Fruit fly (Drosophila melanogaster) whole organism, embryonic: Measurements from ENCODE around the gene Uro.

Experiments used
- Adf1 ChIP-seq: fragments of 200-800 bp; sonication (Bioruptor generic); IDR thresholded peaks from 2 replicates; pipeline ENCODE4 v1.3.6; 2022; ENCODE audit warnings: missing biosample characterization, missing genetic modification characterization
- CG10147 ChIP-seq: fragments of 200-800 bp; sonication (Bioruptor generic); optimal IDR thresholded peaks from 2 replicates; lab custom pipeline; 2019; ENCODE audit warnings: missing biosample characterization, mild to moderate bottlenecking, missing genetic modification characterization, moderate library complexity
- CG10209 ChIP-seq: fragments of 200-800 bp; sonication (Bioruptor generic); optimal IDR thresholded peaks from 3 replicates; lab custom pipeline; 2017; ENCODE audit warnings: missing biosample characterization, mild to moderate bottlenecking, missing genetic modification characterization, missing genetic modification reagents
- CG10462 ChIP-seq: fragments of 200-800 bp; sonication (Bioruptor generic); optimal IDR thresholded peaks from 2 replicates; lab custom pipeline; 2016; ENCODE audit warnings: missing biosample characterization, missing genetic modification characterization
- CG10959 ChIP-seq: fragments of 200-800 bp; sonication (Bioruptor generic); IDR thresholded peaks from 2 replicates; pipeline ENCODE4 v1.3.6; 2022; ENCODE audit warnings: missing biosample characterization, missing genetic modification characterization
- CG12659 ChIP-seq: fragments of 200-800 bp; sonication (Bioruptor generic); optimal IDR thresholded peaks from 3 replicates; lab custom pipeline; 2017; ENCODE audit warnings: mild to moderate bottlenecking, missing biosample characterization, missing genetic modification reagents, missing genetic modification characterization
- CG15269 ChIP-seq: fragments of 200-800 bp; sonication (Bioruptor generic); optimal IDR thresholded peaks from 2 replicates; lab custom pipeline; 2018; ENCODE audit warnings: missing biosample characterization, mild to moderate bottlenecking, missing genetic modification characterization, moderate library complexity
- CG15696 ChIP-seq: fragments of 200-800 bp; sonication (Bioruptor generic); optimal IDR thresholded peaks from 2 replicates; lab custom pipeline; 2019; ENCODE audit warnings: missing biosample characterization, mild to moderate bottlenecking, missing genetic modification characterization, moderate library complexity
- CG17359 ChIP-seq: fragments of 200-800 bp; sonication (Bioruptor generic); optimal IDR thresholded peaks from 3 replicates; lab custom pipeline; 2018; ENCODE audit warnings: missing biosample characterization, mild to moderate bottlenecking, missing genetic modification characterization, moderate library complexity
- CG18262 ChIP-seq: fragments of 200-800 bp; optimal IDR thresholded peaks from 3 replicates; lab custom pipeline; 2019; ENCODE audit warnings: missing biosample characterization, mild to moderate bottlenecking, missing genetic modification characterization, moderate library complexity
- CG3407 ChIP-seq: fragments of 200-800 bp; sonication (Bioruptor generic); optimal IDR thresholded peaks from 2 replicates; lab custom pipeline; 2018; ENCODE audit warnings: missing biosample characterization, mild to moderate bottlenecking, missing genetic modification characterization
- CG4404 ChIP-seq: fragments of 200-800 bp; sonication (Bioruptor generic); IDR thresholded peaks from 2 replicates; pipeline ENCODE4 v1.3.6; 2022; ENCODE audit warnings: missing biosample characterization, missing genetic modification characterization
- CG5953 ChIP-seq: fragments of 200-800 bp; sonication (Bioruptor generic); IDR thresholded peaks from 2 replicates; pipeline ENCODE4 v1.3.6; 2022; ENCODE audit warnings: missing biosample characterization, missing genetic modification characterization
- CG7745 ChIP-seq: fragments of 200-800 bp; sonication (Bioruptor generic); optimal IDR thresholded peaks from 2 replicates; lab custom pipeline; 2018; ENCODE audit warnings: missing biosample characterization, mild to moderate bottlenecking, missing genetic modification characterization, moderate library complexity
- CG7839 ChIP-seq: fragments of 200-800 bp; sonication (Bioruptor generic); optimal IDR thresholded peaks from 3 replicates; lab custom pipeline; 2018; ENCODE audit warnings: missing biosample characterization, mild to moderate bottlenecking, missing genetic modification characterization, moderate library complexity
- CG8478 ChIP-seq: fragments of >200 bp; optimal IDR thresholded peaks from 2 replicates; lab custom pipeline; 2018
- CG9932 ChIP-seq: fragments of 200-800 bp; sonication (Bioruptor generic); IDR thresholded peaks from 2 replicates; pipeline ENCODE4 v1.3.6; 2022; ENCODE audit warnings: missing biosample characterization, missing genetic modification characterization
- Hmr ChIP-seq: fragments of 200-800 bp; sonication (Bioruptor generic); optimal IDR thresholded peaks from 3 replicates; lab custom pipeline; 2017; ENCODE audit warnings: mild to moderate bottlenecking, missing biosample characterization, missing genetic modification reagents, missing genetic modification characterization
- Hr39 ChIP-seq: fragments of >200 bp; optimal IDR thresholded peaks from 2 replicates; lab custom pipeline; 2017
- Kr ChIP-seq: fragments of 200-800 bp; sonication (Bioruptor generic); optimal IDR thresholded peaks from 2 replicates; lab custom pipeline; 2017; ENCODE audit warnings: missing biosample characterization, mild to moderate bottlenecking, missing genetic modification characterization
- Med ChIP-seq: fragments of 200-800 bp; sonication (Bioruptor generic); peaks from one replicate; lab custom pipeline; 2016; ENCODE audit warnings: missing biosample characterization, missing genetic modification characterization, mild to moderate bottlenecking, inconsistent platforms, moderate library complexity
- Ptx1 ChIP-seq: fragments of 200-800 bp; sonication (Bioruptor generic); IDR thresholded peaks from 2 replicates; pipeline ENCODE4 v1.3.6; 2022; ENCODE audit warnings: missing biosample characterization, missing genetic modification characterization
- Ravus ChIP-seq: fragments of 200-800 bp; sonication (Bioruptor generic); IDR thresholded peaks from 2 replicates; pipeline ENCODE4 v1.3.6; 2022; ENCODE audit warnings: missing biosample characterization, missing genetic modification characterization
- Rx ChIP-seq: fragments of 200-800 bp; sonication (Bioruptor generic); IDR thresholded peaks from 2 replicates; pipeline ENCODE4 v1.3.6; 2022; ENCODE audit warnings: missing biosample characterization, missing genetic modification characterization
- ab ChIP-seq: fragments of 200-800 bp; sonication (Bioruptor generic); optimal IDR thresholded peaks from 2 replicates; lab custom pipeline; 2016; ENCODE audit warnings: missing biosample characterization, missing genetic modification characterization
- ash1 ChIP-seq: fragments of 200-800 bp; sonication (Bioruptor generic); optimal IDR thresholded peaks from 2 replicates; lab custom pipeline; 2018; ENCODE audit warnings: missing biosample characterization, mild to moderate bottlenecking, missing genetic modification characterization
- bbx ChIP-seq: fragments of 200-800 bp; sonication (Bioruptor generic); IDR thresholded peaks from 2 replicates; pipeline ENCODE4 v1.3.6; 2022; ENCODE audit warnings: missing biosample characterization, missing genetic modification characterization; ENCODE audit not compliant: partially characterized antibody
- bcd ChIP-seq: fragments of 200-800 bp; sonication (Bioruptor generic); optimal IDR thresholded peaks from 2 replicates; lab custom pipeline; 2017; ENCODE audit warnings: missing biosample characterization, mild to moderate bottlenecking, missing genetic modification characterization
- chm ChIP-seq: fragments of 200-800 bp; sonication (Bioruptor generic); IDR thresholded peaks from 2 replicates; pipeline ENCODE4 v1.3.6; 2022; ENCODE audit warnings: missing biosample characterization, missing genetic modification characterization
- chn ChIP-seq: fragments of 200-800 bp; sonication (Bioruptor generic); optimal IDR thresholded peaks from 2 replicates; lab custom pipeline; 2016; ENCODE audit warnings: missing biosample characterization, missing genetic modification characterization
- crc ChIP-seq: fragments of 200-800 bp; sonication (Bioruptor generic); optimal IDR thresholded peaks from 2 replicates; lab custom pipeline; 2016; ENCODE audit warnings: missing biosample characterization, missing genetic modification characterization
- da ChIP-seq: fragments of 200-800 bp; sonication (Bioruptor generic); optimal IDR thresholded peaks from 2 replicates; lab custom pipeline; 2016; ENCODE audit warnings: missing biosample characterization, missing genetic modification characterization
- eve ChIP-seq, 2 experiments: fragments of >200 bp; optimal IDR thresholded peaks; 2 replicates each; lab custom pipeline; 2017; ENCODE audit warnings: missing biosample characterization in 2 of 2, missing genetic modification characterization in 2 of 2
- eyg ChIP-seq: fragments of 200-800 bp; sonication (Bioruptor generic); optimal IDR thresholded peaks from 3 replicates; lab custom pipeline; 2016; ENCODE audit warnings: missing biosample characterization, missing genetic modification characterization
- her ChIP-seq: fragments of 200-800 bp; sonication (Bioruptor generic); optimal IDR thresholded peaks from 2 replicates; lab custom pipeline; 2016; ENCODE audit warnings: missing biosample characterization, missing genetic modification characterization
- hkb ChIP-seq, 2 experiments: fragments of 200-800 bp in 1 of 2; fragments of >200 bp in 1 of 2; sonication (Bioruptor generic) in 1 of 2; IDR thresholded peaks in 1 of 2; optimal IDR thresholded peaks in 1 of 2; 2 replicates each; pipeline versions ENCODE4 v1.3.6 to Lab custom; 2017 to 2022; ENCODE audit warnings: missing biosample characterization in 1 of 2, missing genetic modification characterization in 1 of 2
- lov ChIP-seq, 2 experiments: fragments of 200-800 bp in 1 of 2; fragments of >200 bp in 1 of 2; sonication (Bioruptor generic) in 1 of 2; IDR thresholded peaks in 1 of 2; optimal IDR thresholded peaks in 1 of 2; 2 replicates in 1 of 2; 3 replicates in 1 of 2; pipeline versions ENCODE4 v1.3.6 to Lab custom; 2017 to 2022; ENCODE audit warnings: missing biosample characterization in 1 of 2, missing genetic modification characterization in 1 of 2
- nom ChIP-seq: fragments of 200-800 bp; sonication (Bioruptor generic); optimal IDR thresholded peaks from 2 replicates; lab custom pipeline; 2017; ENCODE audit warnings: missing biosample characterization, missing genetic modification characterization, mild to moderate bottlenecking, moderate library complexity, missing genetic modification reagents
- onecut ChIP-seq: fragments of 200-800 bp; sonication (Bioruptor generic); IDR thresholded peaks from 2 replicates; pipeline ENCODE4 v1.3.6; 2022; ENCODE audit warnings: missing biosample characterization, missing genetic modification characterization
- repo ChIP-seq: fragments of 200-800 bp; sonication (Bioruptor generic); optimal IDR thresholded peaks from 2 replicates; lab custom pipeline; 2016; ENCODE audit warnings: missing biosample characterization, missing genetic modification characterization
- ro ChIP-seq: fragments of 200-800 bp; sonication (Bioruptor generic); IDR thresholded peaks from 2 replicates; pipeline ENCODE4 v1.3.6; 2022; ENCODE audit warnings: missing biosample characterization, missing genetic modification characterization
- seq ChIP-seq: fragments of 200-800 bp; sonication (Bioruptor generic); IDR thresholded peaks from 2 replicates; pipeline ENCODE4 v1.3.6; 2022; ENCODE audit warnings: missing biosample characterization, missing genetic modification characterization
- sima ChIP-seq: fragments of 200-800 bp; sonication (Bioruptor generic); optimal IDR thresholded peaks from 2 replicates; lab custom pipeline; 2016; ENCODE audit warnings: missing biosample characterization, missing genetic modification characterization
- sr ChIP-seq: fragments of 200-800 bp; sonication (Bioruptor generic); IDR thresholded peaks from 3 replicates; pipeline ENCODE4 v1.3.6; 2022; ENCODE audit warnings: missing biosample characterization, missing genetic modification characterization
- sug ChIP-seq: fragments of 200-800 bp; optimal IDR thresholded peaks from 2 replicates; lab custom pipeline; 2019; ENCODE audit warnings: missing biosample characterization, mild to moderate bottlenecking, missing genetic modification characterization, moderate library complexity
- tna ChIP-seq: fragments of 200-800 bp; sonication (Bioruptor generic); IDR thresholded peaks from 2 replicates; pipeline ENCODE4 v1.3.6; 2022; ENCODE audit warnings: missing biosample characterization, missing genetic modification characterization; ENCODE audit not compliant: partially characterized antibody
- wdn ChIP-seq: fragments of 200-800 bp; sonication (Bioruptor generic); IDR thresholded peaks from 2 replicates; pipeline ENCODE4 v1.3.6; 2022; ENCODE audit warnings: missing biosample characterization, missing genetic modification characterization
- z ChIP-seq: fragments of 200-800 bp; sonication (Bioruptor generic); IDR thresholded peaks from 3 replicates; pipeline ENCODE4 v1.3.6; 2022; ENCODE audit warnings: missing biosample characterization, missing genetic modification characterization
- zfh1 ChIP-seq: fragments of 200-800 bp; sonication (Bioruptor generic); IDR thresholded peaks from 3 replicates; pipeline ENCODE4 v1.3.6; 2022; ENCODE audit warnings: missing biosample characterization, missing genetic modification characterization
- zfh2 ChIP-seq: fragments of 200-800 bp; sonication (Bioruptor generic); optimal IDR thresholded peaks from 2 replicates; lab custom pipeline; 2016; ENCODE audit warnings: missing biosample characterization, missing genetic modification characterization

The Uro gene

DNA sequence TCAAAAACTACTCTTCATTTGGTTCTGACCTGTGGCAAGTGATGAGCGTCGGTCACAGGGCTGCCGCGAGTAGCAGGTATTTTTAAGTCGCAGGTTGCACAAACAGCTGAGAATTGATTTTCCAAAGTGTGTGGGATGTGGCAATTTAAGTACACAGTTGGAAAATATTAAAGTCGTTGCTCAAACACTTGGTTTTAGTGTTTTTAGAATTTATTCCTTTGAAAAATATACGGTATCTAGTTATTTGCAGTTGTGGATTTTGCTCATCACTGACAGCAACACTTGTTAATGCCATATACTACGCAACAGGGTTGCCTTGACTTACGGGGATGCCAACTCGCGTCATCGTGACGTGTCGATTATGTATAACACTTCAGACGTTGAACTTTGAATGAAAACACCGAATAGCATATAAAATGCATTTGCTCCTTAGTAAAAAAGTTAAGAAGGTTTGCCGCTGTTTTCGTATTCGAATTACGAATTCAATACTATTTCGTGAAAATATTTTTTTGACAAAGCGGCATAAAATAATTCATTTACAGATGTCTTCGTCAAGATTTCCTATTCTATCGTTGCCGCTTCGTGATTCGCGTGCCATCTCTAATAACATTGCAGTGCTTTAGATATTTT is 20.0 kb downstream of the Uro start, which contains the start of the genes Herp and r2d2 (continued):
- peak; percentile 21 for TF ChIP-seq CG7745 (tag; lab: Kevin White, UChicago)
- peak; percentile 91 for TF ChIP-seq bcd
- TF ChIP-seq Hmr (GFP tag; lab: Kevin White, UChicago): peak; percentile 93
- TF ChIP-seq zfh2: peak; percentile 97
- TF ChIP-seq CG5953: peak; percentile 51; the same call in 1 of the 2 replicates
- peak; percentile 64 for TF ChIP-seq Adf1 (GFP tag; lab: Robert Waterston, UW)
- TF ChIP-seq z (GFP tag; lab: Robert Waterston, UW): no peak
- TF ChIP-seq Ravus (GFP tag; lab: Robert Waterston, UW): peak; percentile 63
- TF ChIP-seq da: peak; percentile 83
- no peak for TF ChIP-seq CG8478 (lab: Kevin White, UChicago)
- TF ChIP-seq CG10462 (GFP tag; lab: Kevin White, UChicago): peak; percentile 60
- TF ChIP-seq CG10147 (GFP tag; lab: Kevin White, UChicago): peak; percentile 86
- peak; percentile 95 for TF ChIP-seq CG9932
- peak; percentile 45 for TF ChIP-seq sima (GFP tag; lab: Kevin White, UChicago)
- no peak for TF ChIP-seq lov (optimal IDR thresholded peaks at IDR 0.05; lab: Kevin White, UChicago)
- no peak for TF ChIP-seq lov (GFP tag; IDR thresholded peaks at IDR 0.05; lab: Robert Waterston, UW)
- peak; percentile 55 for TF ChIP-seq ash1 (GFP tag; lab: Kevin White, UChicago)
- no peak; the same call in 1 of the 2 replicates for TF ChIP-seq tna (GFP tag; lab: Robert Waterston, UW)
- peak; percentile 44; the same call in 1 of the 3 replicates for TF ChIP-seq sr (GFP tag; lab: Robert Waterston, UW)
- peak; percentile 63 for TF ChIP-seq bbx (GFP tag; lab: Robert Waterston, UW)
- TF ChIP-seq CG15269: peak; percentile 90
- TF ChIP-seq sug (tag; lab: Kevin White, UChicago): peak; percentile 95
- peak; percentile 78 for TF ChIP-seq Rx (GFP tag; lab: Robert Waterston, UW)
- peak; percentile 88 for TF ChIP-seq CG10209 (GFP tag; lab: Kevin White, UChicago)
- peak; percentile 88 for TF ChIP-seq CG18262 (tag; lab: Kevin White, UChicago)
- TF ChIP-seq crc (GFP tag; lab: Kevin White, UChicago): peak; percentile 89
- TF ChIP-seq CG7839 (tag; lab: Kevin White, UChicago): peak; percentile 91
- peak; percentile 99 for TF ChIP-seq Med
- peak; percentile 90 for TF ChIP-seq CG4404 (GFP tag; lab: Robert Waterston, UW)
- peak in 1 of 2 experiments; percentile 88 for TF ChIP-seq eve (GFP tag; optimal IDR thresholded peaks at IDR 0.05; lab: Kevin White, UChicago)
- peak; percentile 85 for TF ChIP-seq eyg (GFP tag; lab: Kevin White, UChicago)
- no peak for TF ChIP-seq Hr39 (lab: Kevin White, UChicago)
- peak; percentile 91 for TF ChIP-seq CG15696 (tag; lab: Kevin White, UChicago)
- peak; percentile 87 for TF ChIP-seq nom (GFP tag; lab: Kevin White, UChicago)
- no peak for TF ChIP-seq Kr (GFP tag; lab: Kevin White, UChicago)
- TF ChIP-seq Ptx1 (GFP tag; lab: Robert Waterston, UW): peak; percentile 91
- TF ChIP-seq hkb (optimal IDR thresholded peaks at IDR 0.05; lab: Kevin White, UChicago): peak; percentile 12
- TF ChIP-seq hkb (GFP tag; IDR thresholded peaks at IDR 0.05; lab: Robert Waterston, UW): peak; percentile 88
- peak; percentile 91 for TF ChIP-seq CG12659
- TF ChIP-seq zfh1 (GFP tag; lab: Robert Waterston, UW): peak; percentile 86
- peak; percentile 77 for TF ChIP-seq chm (GFP tag; lab: Robert Waterston, UW)
- peak; percentile 92 for TF ChIP-seq her (GFP tag; lab: Kevin White, UChicago)
- TF ChIP-seq CG10959 (GFP tag; lab: Robert Waterston, UW): peak; percentile 80
- TF ChIP-seq seq (GFP tag; lab: Robert Waterston, UW): peak; percentile 70
- peak; percentile 65 for TF ChIP-seq CG3407 (GFP tag; lab: Kevin White, UChicago)
- peak; percentile 81 for TF ChIP-seq CG17359
- TF ChIP-seq chn (GFP tag; lab: Kevin White, UChicago): peak; percentile 91
- peak; percentile 73 for TF ChIP-seq ab (GFP tag; lab: Kevin White, UChicago)
- peak; percentile 67 for TF ChIP-seq ro (GFP tag; lab: Robert Waterston, UW)
- peak; percentile 80; the same call in 1 of the 2 replicates for TF ChIP-seq wdn
- peak; percentile 86 for TF ChIP-seq onecut (GFP tag; lab: Robert Waterston, UW)
- peak; percentile 90 for TF ChIP-seq repo (GFP tag; lab: Kevin White, UChicago)
